ENCODE assay signal across 1 fruit fly cellular context in the genomic region with DNA sequence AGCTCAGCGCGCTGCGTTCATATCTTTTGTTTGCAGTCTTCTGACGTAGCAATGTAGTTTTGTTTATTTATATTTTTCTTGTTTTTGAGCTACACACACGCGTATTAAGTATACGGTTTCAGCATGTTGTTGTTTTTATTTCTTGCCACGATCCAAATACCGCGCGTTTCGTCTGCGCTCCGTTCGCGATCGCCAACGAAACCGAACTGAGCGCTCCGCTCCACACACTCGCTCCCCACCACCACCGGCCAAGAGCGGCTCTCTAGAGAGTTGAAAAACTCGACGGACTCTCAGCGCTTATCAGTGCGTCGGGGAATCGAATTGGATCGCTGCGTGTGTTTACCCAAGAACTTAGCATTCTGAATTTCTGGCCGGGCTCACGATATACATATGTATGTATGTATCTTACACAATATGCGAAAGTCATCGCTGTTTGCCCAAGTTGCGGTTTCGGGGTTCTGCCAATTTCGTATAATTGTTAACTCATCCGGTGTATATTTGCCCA.
TF ChIP-seq lines count a peak whose summit lies in the region.

A gene (minus strand): TSS at position 210 of the 505 bp plus-strand sequence.

TF ChIP-seq in whole organism, embryonic, 481 proteins besides CTCF, POLR2A, EP300 and RAD21 (continued from another document and continues in another):
- TF ChIP-seq CG10274 (GFP tag; optimal IDR thresholded peaks at IDR 0.05; lab: Kevin White, UChicago) (no peak), hb (GFP tag; IDR thresholded peaks at IDR 0.05; lab: Robert Waterston, UW; ENCODE audit: partially characterized antibody) (no peak), sob (GFP tag; IDR thresholded peaks at IDR 0.05; lab: Robert Waterston, UW) (peak; percentile 77; the same call in 1 of the 2 replicates), CG17361 (GFP tag; IDR thresholded peaks at IDR 0.05; lab: Robert Waterston, UW) (no peak), nau (GFP tag; optimal IDR thresholded peaks at IDR 0.05; lab: Kevin White, UChicago) (no peak), Vsx1 (GFP tag; optimal IDR thresholded peaks at IDR 0.05; lab: Kevin White, UChicago) (no peak), Fer3 (tag; optimal IDR thresholded peaks at IDR 0.05; lab: Kevin White, UChicago) (no peak), CG13287 (GFP tag; IDR thresholded peaks at IDR 0.05; lab: Robert Waterston, UW; ENCODE audit: partially characterized antibody) (peak; percentile 77), corto (GFP tag; optimal IDR thresholded peaks at IDR 0.05; lab: Kevin White, UChicago) (no peak), ab (GFP tag; optimal IDR thresholded peaks at IDR 0.05; lab: Kevin White, UChicago) (no peak), CG13424 (tag; optimal IDR thresholded peaks at IDR 0.05; lab: Kevin White, UChicago) (no peak), eve (GFP tag; optimal IDR thresholded peaks at IDR 0.05; lab: Kevin White, UChicago) (no peak), dati (GFP tag; IDR thresholded peaks at IDR 0.05; lab: Robert Waterston, UW) (no peak), CG8290 (GFP tag; optimal IDR thresholded peaks at IDR 0.05; lab: Kevin White, UChicago) (no peak), CG8290 (tag; optimal IDR thresholded peaks at IDR 0.05; lab: Kevin White, UChicago) (no peak), unc-4 (GFP tag; IDR thresholded peaks at IDR 0.05; lab: Robert Waterston, UW; ENCODE audit: partially characterized antibody) (peak; percentile 54), CrebB (tag; optimal IDR thresholded peaks at IDR 0.05; lab: Kevin White, UChicago) (peak; percentile 73), hbn (GFP tag; IDR thresholded peaks at IDR 0.05; lab: Robert Waterston, UW; ENCODE audit: partially characterized antibody) (no peak), Atf3 (GFP tag; optimal IDR thresholded peaks at IDR 0.05; lab: Kevin White, UChicago) (no peak), Dfd (GFP tag; optimal IDR thresholded peaks at IDR 0.05; lab: Kevin White, UChicago) (no peak), gsb-n (tag; optimal IDR thresholded peaks at IDR 0.05; lab: Kevin White, UChicago) (no peak), CG10431 (GFP tag; optimal IDR thresholded peaks at IDR 0.05; lab: Kevin White, UChicago) (peak; percentile 60), CG43689 (GFP tag; IDR thresholded peaks at IDR 0.05; lab: Robert Waterston, UW) (no peak), CG4707 (GFP tag; optimal IDR thresholded peaks at IDR 0.05; lab: Kevin White, UChicago) (no peak), D19A (tag; optimal IDR thresholded peaks at IDR 0.05; lab: Kevin White, UChicago) (no peak), HLHmδ (GFP tag; optimal IDR thresholded peaks at IDR 0.05; lab: Kevin White, UChicago) (peak; percentile 89), eyg (GFP tag; optimal IDR thresholded peaks at IDR 0.05; lab: Kevin White, UChicago) (no peak), pb (GFP tag; optimal IDR thresholded peaks at IDR 0.05; lab: Kevin White, UChicago) (peak; percentile 38), CG33213 (GFP tag; optimal IDR thresholded peaks at IDR 0.05; lab: Kevin White, UChicago) (no peak), CG12942 (GFP tag; optimal IDR thresholded peaks at IDR 0.05; lab: Kevin White, UChicago) (no peak), HLH54F (GFP tag; optimal IDR thresholded peaks at IDR 0.05; lab: Kevin White, UChicago) (no peak), PHDP (tag; optimal IDR thresholded peaks at IDR 0.05; lab: Kevin White, UChicago) (peak; percentile 67), Dip2 (GFP tag; IDR thresholded peaks at IDR 0.05; lab: Robert Waterston, UW) (no peak), CG32532 (GFP tag; IDR thresholded peaks at IDR 0.05; lab: Robert Waterston, UW) (peak; percentile 79; the same call in 1 of the 2 replicates), Sox100B (GFP tag; optimal IDR thresholded peaks at IDR 0.05; lab: Kevin White, UChicago) (no peak), CG7556 (GFP tag; optimal IDR thresholded peaks at IDR 0.05; lab: Kevin White, UChicago) (no peak), ems (GFP tag; optimal IDR thresholded peaks at IDR 0.05; lab: Kevin White, UChicago) (peak; percentile 4), wdn (GFP tag; IDR thresholded peaks at IDR 0.05; lab: Robert Waterston, UW) (0 out of 2 replicates have a peak, but pooled peaks have one; percentile 39), CG8924 (tag; optimal IDR thresholded peaks at IDR 0.05; lab: Kevin White, UChicago) (peak; percentile 76), cwo (GFP tag; optimal IDR thresholded peaks at IDR 0.05; lab: Kevin White, UChicago) (no peak), CG17186 (GFP tag; optimal IDR thresholded peaks at IDR 0.05; lab: Kevin White, UChicago) (no peak), Mes4 (GFP tag; optimal IDR thresholded peaks at IDR 0.05; lab: Kevin White, UChicago) (no peak), Nf-YB (GFP tag; optimal IDR thresholded peaks at IDR 0.05; lab: Kevin White, UChicago) (peak; percentile 23), z (GFP tag; IDR thresholded peaks at IDR 0.05; lab: Robert Waterston, UW) (peak; percentile 39; the same call in 1 of the 3 replicates), pho (GFP tag; optimal IDR thresholded peaks at IDR 0.05; lab: Kevin White, UChicago) (peak; percentile 20), ham (GFP tag; IDR thresholded peaks at IDR 0.05; lab: Robert Waterston, UW) (no peak), CG1647 (GFP tag; optimal IDR thresholded peaks at IDR 0.05; lab: Kevin White, UChicago) (no peak), mld (GFP tag; IDR thresholded peaks at IDR 0.05; lab: Robert Waterston, UW; ENCODE audit: partially characterized antibody) (0 out of 3 replicates have a peak, but pooled peaks have one; percentile 18), CG7928 (GFP tag; optimal IDR thresholded peaks at IDR 0.05; lab: Kevin White, UChicago) (peak; percentile 27), cas (GFP tag; IDR thresholded peaks at IDR 0.05; lab: Robert Waterston, UW) (no peak), pita (GFP tag; optimal IDR thresholded peaks at IDR 0.05; lab: Kevin White, UChicago) (no peak), CG9876 (GFP tag; optimal IDR thresholded peaks at IDR 0.05; lab: Kevin White, UChicago) (no peak), CG11093 (GFP tag; IDR thresholded peaks at IDR 0.05; lab: Robert Waterston, UW) (no peak), vnd (GFP tag; IDR thresholded peaks at IDR 0.05; lab: Robert Waterston, UW; ENCODE audit: partially characterized antibody) (no peak), oc (tag; optimal IDR thresholded peaks at IDR 0.05; lab: Kevin White, UChicago) (peak; percentile 31), CG8478 (optimal IDR thresholded peaks at IDR 0.05; lab: Kevin White, UChicago) (no peak), BtbVII (GFP tag; optimal IDR thresholded peaks at IDR 0.05; lab: Kevin White, UChicago) (peak; percentile 74), gcm (GFP tag; optimal IDR thresholded peaks at IDR 0.05; lab: Kevin White, UChicago) (peak; percentile 54), CG14667 (GFP tag; IDR thresholded peaks at IDR 0.05; lab: Robert Waterston, UW) (no peak), CG2678 (tag; optimal IDR thresholded peaks at IDR 0.05; lab: Kevin White, UChicago) (no peak), NfI (GFP tag; optimal IDR thresholded peaks at IDR 0.05; lab: Kevin White, UChicago) (no peak), sens (GFP tag; lab: Kevin White, UChicago) (peak; percentile 90), esg (GFP tag; conservative IDR thresholded peaks at IDR 0.05; lab: Robert Waterston, UW) (no peak), ERR (GFP tag; optimal IDR thresholded peaks at IDR 0.05; lab: Kevin White, UChicago) (no peak), NC2β (GFP tag; optimal IDR thresholded peaks at IDR 0.05; lab: Kevin White, UChicago) (no peak), CoRest (tag; optimal IDR thresholded peaks at IDR 0.05; lab: Kevin White, UChicago) (no peak), schlank (tag; optimal IDR thresholded peaks at IDR 0.05; lab: Kevin White, UChicago) (peak; percentile 41), Gsc (GFP tag; IDR thresholded peaks at IDR 0.05; lab: Robert Waterston, UW) (no peak), Dp (GFP tag; optimal IDR thresholded peaks at IDR 0.05; lab: Kevin White, UChicago) (no peak), CG6765 (GFP tag; optimal IDR thresholded peaks at IDR 0.05; lab: Kevin White, UChicago) (peak; percentile 56), CG4617 (GFP tag; optimal IDR thresholded peaks at IDR 0.05; lab: Kevin White, UChicago; ENCODE audit: borderline replicate concordance) (no peak), MBD-R2 (GFP tag; IDR thresholded peaks at IDR 0.05; lab: Robert Waterston, UW) (0 out of 2 replicates have a peak, but pooled peaks have one; percentile 31), hkb (optimal IDR thresholded peaks at IDR 0.05; lab: Kevin White, UChicago) (no peak), hkb (GFP tag; IDR thresholded peaks at IDR 0.05; lab: Robert Waterston, UW) (peak; percentile 67), CG10959 (GFP tag; IDR thresholded peaks at IDR 0.05; lab: Robert Waterston, UW) (no peak), Fer2 (tag; optimal IDR thresholded peaks at IDR 0.05; lab: Kevin White, UChicago) (no peak), gt (GFP tag; IDR thresholded peaks at IDR 0.05; lab: Robert Waterston, UW) (no peak), dysf (GFP tag; IDR thresholded peaks at IDR 0.05; lab: Robert Waterston, UW) (peak; percentile 41; the same call in 1 of the 3 replicates), trem (tag; optimal IDR thresholded peaks at IDR 0.05; lab: Kevin White, UChicago) (peak; percentile 40), CG17912 (GFP tag; optimal IDR thresholded peaks at IDR 0.05; lab: Kevin White, UChicago) (peak; percentile 18), jumu (GFP tag; optimal IDR thresholded peaks at IDR 0.05; lab: Kevin White, UChicago) (no peak), CG33557 (GFP tag; optimal IDR thresholded peaks at IDR 0.05; lab: Kevin White, UChicago) (peak; percentile 31), Hsf (GFP tag; optimal IDR thresholded peaks at IDR 0.05; lab: Kevin White, UChicago) (no peak), twi (tag; optimal IDR thresholded peaks at IDR 0.05; lab: Kevin White, UChicago) (no peak), Bdp1 (GFP tag; optimal IDR thresholded peaks at IDR 0.05; lab: Kevin White, UChicago) (no peak), CG10565 (GFP tag; optimal IDR thresholded peaks at IDR 0.05; lab: Kevin White, UChicago) (no peak), Tbp (GFP tag; optimal IDR thresholded peaks at IDR 0.05; lab: Kevin White, UChicago) (no peak), zen (tag; optimal IDR thresholded peaks at IDR 0.05; lab: Kevin White, UChicago) (no peak), CG8765 (GFP tag; IDR thresholded peaks at IDR 0.05; lab: Robert Waterston, UW) (no peak), odd (GFP tag; optimal IDR thresholded peaks at IDR 0.05; lab: Kevin White, UChicago) (peak; percentile 48), CG12104 (GFP tag; optimal IDR thresholded peaks at IDR 0.05; lab: Kevin White, UChicago) (no peak), NFAT (GFP tag; IDR thresholded peaks at IDR 0.05; lab: Robert Waterston, UW) (peak; percentile 52; the same call in 1 of the 2 replicates), Neu2 (GFP tag; optimal IDR thresholded peaks at IDR 0.05; lab: Kevin White, UChicago; ENCODE audit: borderline replicate concordance) (no peak), CG13296 (GFP tag; optimal IDR thresholded peaks at IDR 0.05; lab: Kevin White, UChicago) (peak; percentile 63), CG7357 (GFP tag; IDR thresholded peaks at IDR 0.05; lab: Robert Waterston, UW) (no peak), tio (GFP tag; optimal IDR thresholded peaks at IDR 0.05; lab: Kevin White, UChicago) (no peak), ftz-f1 (GFP tag; optimal IDR thresholded peaks at IDR 0.05; lab: Kevin White, UChicago) (peak; percentile 62), Sin3A (optimal IDR thresholded peaks at IDR 0.05; lab: Kevin White, UChicago) (no peak), slp2 (GFP tag; optimal IDR thresholded peaks at IDR 0.05; lab: Kevin White, UChicago) (no peak), Myb (GFP tag; optimal IDR thresholded peaks at IDR 0.05; lab: Kevin White, UChicago) (peak; percentile 7), MESR4 (GFP tag; optimal IDR thresholded peaks at IDR 0.05; lab: Kevin White, UChicago) (peak; percentile 10), CG5953 (GFP tag; IDR thresholded peaks at IDR 0.05; lab: Robert Waterston, UW) (0 out of 2 replicates have a peak, but pooled peaks have one; percentile 40), CG5245 (GFP tag; optimal IDR thresholded peaks at IDR 0.05; lab: Kevin White, UChicago) (no peak), pum (GFP tag; optimal IDR thresholded peaks at IDR 0.05; lab: Kevin White, UChicago) (no peak), CG2875 (GFP tag; optimal IDR thresholded peaks at IDR 0.05; lab: Kevin White, UChicago) (peak; percentile 28), stwl (tag; optimal IDR thresholded peaks at IDR 0.05; lab: Kevin White, UChicago) (peak; percentile 10), bowl (GFP tag; IDR thresholded peaks at IDR 0.05; lab: Robert Waterston, UW) (peak; percentile 71; the same call in 1 of the 2 replicates), br (optimal IDR thresholded peaks at IDR 0.05; lab: Kevin White, UChicago) (no peak), Dek (tag; optimal IDR thresholded peaks at IDR 0.05; lab: Kevin White, UChicago) (no peak), chm (GFP tag; IDR thresholded peaks at IDR 0.05; lab: Robert Waterston, UW) (peak; percentile 85), bab2 (GFP tag; optimal IDR thresholded peaks at IDR 0.05; lab: Kevin White, UChicago) (no peak), Lhr (GFP tag; optimal IDR thresholded peaks at IDR 0.05; lab: Kevin White, UChicago) (no peak), Adf1 (GFP tag; IDR thresholded peaks at IDR 0.05; lab: Robert Waterston, UW) (peak; percentile 63; the same call in 1 of the 2 replicates), D (optimal IDR thresholded peaks at IDR 0.05; lab: Kevin White, UChicago) (no peak), D (GFP tag; optimal IDR thresholded peaks at IDR 0.05; lab: Kevin White, UChicago) (no peak), ara (GFP tag; IDR thresholded peaks at IDR 0.05; lab: Robert Waterston, UW) (peak; percentile 67), aop (GFP tag; IDR thresholded peaks at IDR 0.05; lab: Robert Waterston, UW) (no peak), Kr (GFP tag; optimal IDR thresholded peaks at IDR 0.05; lab: Kevin White, UChicago) (no peak), Rx (GFP tag; IDR thresholded peaks at IDR 0.05; lab: Robert Waterston, UW) (no peak), CG14965 (GFP tag; optimal IDR thresholded peaks at IDR 0.05; lab: Kevin White, UChicago; ENCODE audit: borderline replicate concordance) (no peak), CG12299 (tag; optimal IDR thresholded peaks at IDR 0.05; lab: Kevin White, UChicago) (no peak), CG1792 (GFP tag; optimal IDR thresholded peaks at IDR 0.05; lab: Kevin White, UChicago) (no peak), CG8089 (GFP tag; optimal IDR thresholded peaks at IDR 0.05; lab: Kevin White, UChicago) (no peak), vvl (GFP tag; IDR thresholded peaks at IDR 0.05; lab: Robert Waterston, UW) (peak; percentile 74; the same call in 1 of the 2 replicates), tin (GFP tag; optimal IDR thresholded peaks at IDR 0.05; lab: Kevin White, UChicago) (no peak), CG16779 (GFP tag; IDR thresholded peaks at IDR 0.05; lab: Robert Waterston, UW) (0 out of 2 replicates have a peak, but pooled peaks have one; percentile 43), Doc2 (GFP tag; IDR thresholded peaks at IDR 0.05; lab: Robert Waterston, UW) (no peak)
